Worm (Caenorhabditis elegans) whole organism, young adult: ENCODE data around the gene W07G1.1.

Source experiments
- cebp-1 ChIP-seq, 2 experiments: fragments of 200-800 bp in 1 of 2; sonication (Bioruptor generic) in 1 of 2; sonication (generic microtip) in 1 of 2; IDR thresholded peaks in 1 of 2; optimal IDR thresholded peaks in 1 of 2; 2 replicates each; pipeline versions ENCODE4 v1.3.6 to Lab custom; 2017 to 2022; ENCODE audit warnings: missing compliant biosample characterization in 2 of 2, missing genetic modification characterization in 2 of 2, mild to moderate bottlenecking in 1 of 2, missing genetic modification reagents in 1 of 2, moderate library complexity in 1 of 2
- cebp-2 ChIP-seq: fragments of 200-800 bp; sonication (Bioruptor generic); IDR thresholded peaks from 2 replicates; pipeline ENCODE4 v1.3.6; 2022; ENCODE audit warnings: missing genetic modification characterization, missing compliant biosample characterization
- ceh-91 ChIP-seq: fragments of 200-800 bp; sonication (Bioruptor generic); IDR thresholded peaks from 2 replicates; pipeline ENCODE4 v1.3.6; 2022; ENCODE audit warnings: missing genetic modification reagents, missing genetic modification characterization, missing compliant biosample characterization
- dpl-1 ChIP-seq: fragments of 150-350 bp; optimal IDR thresholded peaks from 2 replicates; lab custom pipeline; 2014; ENCODE audit warnings: missing biosample characterization, missing genetic modification reagents, missing genetic modification characterization
- efl-1 ChIP-seq: fragments of 150-350 bp; optimal IDR thresholded peaks from 2 replicates; lab custom pipeline; 2014; ENCODE audit warnings: missing biosample characterization, missing genetic modification reagents, missing genetic modification characterization
- hmg-1.2 ChIP-seq: fragments of 200-800 bp; sonication (Bioruptor generic); IDR thresholded peaks from 2 replicates; pipeline ENCODE4 v1.3.6; 2022; ENCODE audit warnings: missing genetic modification reagents, missing genetic modification characterization, missing compliant biosample characterization
- lin-35 ChIP-seq, 3 experiments: fragments of 150-350 bp in 2 of 3; sonication (generic microtip) in 1 of 3; optimal IDR thresholded peaks; 2 replicates each; lab custom pipeline; 2014 to 2018; ENCODE audit warnings: missing biosample characterization in 3 of 3, missing genetic modification characterization in 3 of 3, missing genetic modification reagents in 3 of 3
- lin-40 ChIP-seq: sonication (generic microtip); optimal IDR thresholded peaks from 2 replicates; lab custom pipeline; 2016; ENCODE audit warnings: missing genetic modification characterization, mild to moderate bottlenecking, missing compliant biosample characterization, missing genotype, missing genetic modification reagents
- lsl-1 ChIP-seq: fragments of 200-800 bp; sonication (Bioruptor generic); optimal IDR thresholded peaks from 2 replicates; lab custom pipeline; 2018; ENCODE audit warnings: mild to moderate bottlenecking, missing genetic modification characterization, moderate library complexity, missing compliant biosample characterization
- madf-3 ChIP-seq: fragments of 200-800 bp; sonication (Bioruptor generic); IDR thresholded peaks from 2 replicates; pipeline ENCODE4 v1.3.6; 2022; ENCODE audit warnings: missing genetic modification reagents, missing genetic modification characterization, missing compliant biosample characterization
- madf-8 ChIP-seq: fragments of 200-800 bp; sonication (Bioruptor generic); conservative IDR thresholded peaks from 2 replicates; pipeline ENCODE4 v1.3.6; 2022; ENCODE audit warnings: missing genetic modification reagents, missing genetic modification characterization, missing compliant biosample characterization
- pha-4 ChIP-seq: fragments of 150-350 bp; sonication (generic microtip); optimal IDR thresholded peaks from 2 replicates; lab custom pipeline; 2014; ENCODE audit warnings: missing biosample characterization, missing genetic modification reagents, missing genetic modification characterization
- snpc-4 ChIP-seq, 5 experiments: fragments of 150-350 bp in 1 of 5; sonication (generic microtip) in 4 of 5; optimal IDR thresholded peaks; 2 replicates each; lab custom pipeline; 2014 to 2018; ENCODE audit warnings: missing genetic modification characterization in 5 of 5, missing biosample characterization in 3 of 5, antibody characterized with exemption in 2 of 5, mild to moderate bottlenecking in 2 of 5, missing compliant biosample characterization in 2 of 5, missing genotype in 2 of 5, moderate library complexity in 2 of 5, missing genetic modification reagents in 1 of 5

Gene W07G1.1

DNA sequence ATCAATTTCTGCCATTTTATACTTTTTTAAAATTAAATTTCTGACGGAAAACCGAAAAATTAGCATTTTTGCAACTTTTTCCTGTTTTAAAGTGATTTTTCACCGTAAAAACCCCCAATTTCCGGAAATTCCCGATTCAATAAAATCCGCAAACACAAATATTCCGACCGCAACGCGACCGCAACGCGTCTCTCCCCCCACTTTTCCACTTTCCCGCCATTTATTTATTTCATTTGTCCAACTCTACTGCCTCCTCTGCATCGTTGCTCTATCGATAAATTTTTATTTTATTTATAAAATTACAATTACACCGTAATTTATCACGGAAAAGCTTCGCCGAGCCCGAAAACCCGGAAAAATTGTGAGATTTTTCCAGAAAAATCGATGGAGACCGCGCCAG lies 51.2 kb downstream of the W07G1.1 start, which contains the start of gene mcd-1 (continued):
- TF ChIP-seq cebp-2 (GFP tag; lab: Robert Waterston, UW) (no peak), snpc-4 (GFP tag; optimal IDR thresholded peaks at IDR 0.05; lab: Kevin White, UChicago) (no peak), snpc-4 (tag; optimal IDR thresholded peaks at IDR 0.05; lab: Kevin White, UChicago) (peak in 2 of 4 experiments; percentile 44 to 51), lin-35 (GFP tag; optimal IDR thresholded peaks at IDR 0.05; lab: Kevin White, UChicago) (peak in 1 of 3 experiments; percentile 71), ceh-91 (peak; percentile 50), madf-8 (GFP tag; lab: Robert Waterston, UW) (0 out of 2 replicates have a peak, but pooled peaks have one; percentile 18), lsl-1 (peak; percentile 54), efl-1 (peak; percentile 75), madf-3 (peak; percentile 98), dpl-1 (GFP tag; lab: Kevin White, UChicago) (peak; percentile 64), cebp-1 (GFP tag; IDR thresholded peaks at IDR 0.05; lab: Robert Waterston, UW) (no peak), cebp-1 (tag; optimal IDR thresholded peaks at IDR 0.05; lab: Kevin White, UChicago) (peak; percentile 58), hmg-1.2 (peak; percentile 31; the same call in 1 of the 2 replicates), pha-4 (peak; percentile 22), lin-40 (tag; lab: Kevin White, UChicago) (peak; percentile 16)
